Worm (Caenorhabditis elegans): ENCODE data around the gene H06I04.3.

DNA sequence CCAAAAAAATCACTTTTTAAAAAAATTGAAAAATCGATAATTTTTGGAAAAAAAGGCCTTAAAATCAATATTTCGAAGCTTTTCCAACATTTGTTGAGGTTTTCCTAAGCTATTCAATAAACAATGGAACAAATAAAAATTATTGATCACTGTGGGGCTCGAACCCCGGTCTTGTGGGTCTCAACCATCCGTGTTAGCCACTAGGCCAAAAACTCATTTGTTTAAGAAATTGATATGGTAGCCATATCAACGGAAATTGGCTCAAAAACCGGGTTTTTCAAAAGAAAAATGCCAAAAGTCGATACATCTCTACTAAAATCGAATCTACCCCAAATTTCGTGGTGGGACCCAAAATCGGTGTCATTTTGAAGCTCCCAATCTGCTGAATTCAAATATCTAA is 41.7 kb downstream of the H06I04.3 start:
- TF ChIP-seq him-1 (tag; optimal IDR thresholded peaks at IDR 0.05) (no peak), dao-5 (tag; optimal IDR thresholded peaks at IDR 0.05) (no peak)
